Worm (Caenorhabditis elegans) whole organism, dauer: ENCODE measurements around the gene jmjd-1.1.
"Not testable (repeated sequence)": the region's sequence is repeated elsewhere in the genome, so short reads cannot be mapped to it uniquely, and the experiment has no call there.

Experiments
- unc-62 ChIP-seq: sonication (generic microtip); optimal IDR thresholded peaks from 2 replicates; lab custom pipeline; 2017; ENCODE audit warnings: missing biosample characterization, missing genetic modification reagents, missing genetic modification characterization

jmjd-1.1 gene

ce11 chrII:11806256-11806655, at the start of gene jmjd-1.1:
jmjd-1.1 (plus strand) TSS chrII:11806556.
- TF ChIP-seq unc-62 (GFP tag; lab: Kevin White, UChicago), result no peak

DNA sequence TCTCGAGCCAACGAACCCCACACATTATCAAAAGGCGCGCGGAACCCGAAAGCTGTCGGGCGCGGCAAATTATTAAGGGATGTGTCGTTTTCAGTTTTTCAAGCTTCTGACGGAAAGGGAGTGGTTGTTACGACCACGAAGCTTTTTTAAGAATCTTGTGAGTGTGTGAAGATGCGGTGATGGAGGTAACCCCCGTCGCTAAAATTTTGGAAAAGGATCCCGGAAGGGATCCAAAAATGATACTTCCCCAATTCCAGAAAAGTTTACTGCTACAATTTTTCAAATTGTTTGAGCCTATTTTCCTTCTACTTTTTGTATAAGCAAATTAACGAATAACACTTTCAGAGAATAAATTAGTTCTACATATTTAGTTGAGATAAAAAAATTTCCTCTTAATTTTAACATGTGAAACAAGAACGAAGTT, 49.7 kb upstream of the jmjd-1.1 start:
- no peak for TF ChIP-seq unc-62 (GFP tag; lab: Kevin White, UChicago)

DNA sequence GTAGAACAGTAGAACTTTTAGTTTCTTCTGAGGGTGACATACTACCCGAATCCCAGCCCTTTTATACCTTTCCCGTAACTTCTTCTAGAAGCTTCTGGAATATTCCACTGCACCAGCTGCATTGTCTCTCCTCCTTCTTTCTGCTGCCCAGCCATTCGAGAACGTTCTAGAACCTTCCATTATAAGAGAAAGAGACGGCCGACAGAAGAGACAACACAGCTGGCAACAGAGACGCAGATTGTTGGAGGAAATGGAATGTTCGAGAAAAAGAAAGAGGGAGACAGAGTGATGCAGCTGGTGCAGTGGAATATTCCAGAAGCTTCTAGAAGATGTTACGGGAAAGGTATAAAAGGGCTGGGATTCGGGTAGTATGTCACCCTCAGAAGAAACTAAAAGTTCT, 47.1 kb upstream of the jmjd-1.1 start, which contains the start of the genes F44E5.4 and F44E5.5:
Gene F44E5.4 (minus strand): TSS at position 35 of the 400 bp plus-strand sequence.
Gene F44E5.5 (plus strand): TSS at position 386 of the 400 bp plus-strand sequence.
- TF ChIP-seq unc-62 (GFP tag; lab: Kevin White, UChicago), result not testable (repeated sequence)

DNA sequence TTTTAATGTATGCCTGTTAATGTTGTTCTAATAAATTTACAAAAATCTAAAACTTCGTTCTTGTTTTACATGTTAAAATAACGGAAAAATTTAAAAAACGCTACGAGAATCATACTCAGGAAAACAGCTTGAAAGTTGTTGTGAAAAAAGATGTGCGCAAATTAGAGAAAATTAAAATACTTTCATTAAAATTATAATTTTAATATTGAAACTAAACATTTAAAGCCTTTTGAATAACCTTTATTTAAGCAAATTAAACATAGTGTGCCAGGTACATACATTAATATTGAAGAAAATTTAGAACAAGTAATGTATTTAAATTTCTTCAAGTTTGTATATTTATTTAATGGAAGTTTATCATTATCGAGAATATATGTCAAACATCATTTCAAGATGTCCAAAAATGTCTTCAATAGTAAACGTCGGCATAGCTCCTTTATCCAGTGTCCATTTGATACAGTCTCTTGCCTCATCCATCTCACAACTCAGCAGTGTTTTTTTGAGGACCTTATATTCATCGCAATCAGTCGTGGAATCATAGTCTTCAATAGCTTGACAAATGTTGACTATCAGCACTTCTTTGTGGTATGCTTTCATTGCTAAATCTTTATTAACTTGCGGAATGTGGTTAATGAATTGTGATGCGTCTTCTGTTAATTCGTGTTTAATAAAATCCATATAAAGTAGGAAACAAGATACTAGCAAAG, 44.4 kb upstream of the jmjd-1.1 start:
- TF ChIP-seq unc-62 (GFP tag; lab: Kevin White, UChicago), result no peak

ce11 chrII:11765506-11766152, 40.7 kb upstream of the jmjd-1.1 start:
- no peak for TF ChIP-seq unc-62 (GFP tag; lab: Kevin White, UChicago)

- TF ChIP-seq unc-62 (GFP tag; lab: Kevin White, UChicago), result no peak
Observed at ce11 chrII:11766472-11766871, 39.9 kb upstream of the jmjd-1.1 start, which contains the start of gene F44E5.2. F44E5.2 (plus strand) TSS chrII:11766772.

DNA sequence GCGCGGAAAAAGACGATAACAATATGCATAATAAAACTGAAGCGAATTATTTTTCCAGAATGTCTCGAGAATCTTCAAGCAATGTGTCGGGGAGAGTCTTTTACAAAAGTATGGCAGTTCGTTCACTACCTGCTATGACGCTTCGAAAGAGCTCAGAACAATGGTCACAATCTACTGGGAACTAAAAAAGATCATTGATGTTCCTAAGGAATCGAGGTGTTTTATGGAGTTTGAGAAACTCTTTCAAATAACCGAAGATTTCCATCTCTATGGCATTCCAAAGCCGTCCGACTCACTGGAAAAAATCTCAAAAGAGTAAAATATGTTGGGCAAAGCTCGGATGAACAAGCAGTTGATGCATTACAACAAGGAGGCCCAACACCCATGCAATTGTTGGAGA, 34.0 kb upstream of the jmjd-1.1 start, which contains the start of gene F44E5.15:
Gene F44E5.15 (plus strand): TSS at position 301 of the 400 bp plus-strand sequence.
- TF ChIP-seq unc-62 (GFP tag; lab: Kevin White, UChicago), result no peak

- no peak for TF ChIP-seq unc-62 (GFP tag; lab: Kevin White, UChicago)
Observed at ce11 chrII:11774218-11774617, 32.1 kb upstream of the jmjd-1.1 start, which contains the start of gene F44E5.1. F44E5.1 (minus strand) TSS chrII:11774559.

ce11 chrII:11777893-11778480, 28.4 kb upstream of the jmjd-1.1 start, which contains the start of the genes patr-1 and dna-2:
patr-1 (minus strand) TSS chrII:11777943.
dna-2 (plus strand) TSS chrII:11778430.
- no peak for TF ChIP-seq unc-62 (GFP tag; lab: Kevin White, UChicago)

DNA sequence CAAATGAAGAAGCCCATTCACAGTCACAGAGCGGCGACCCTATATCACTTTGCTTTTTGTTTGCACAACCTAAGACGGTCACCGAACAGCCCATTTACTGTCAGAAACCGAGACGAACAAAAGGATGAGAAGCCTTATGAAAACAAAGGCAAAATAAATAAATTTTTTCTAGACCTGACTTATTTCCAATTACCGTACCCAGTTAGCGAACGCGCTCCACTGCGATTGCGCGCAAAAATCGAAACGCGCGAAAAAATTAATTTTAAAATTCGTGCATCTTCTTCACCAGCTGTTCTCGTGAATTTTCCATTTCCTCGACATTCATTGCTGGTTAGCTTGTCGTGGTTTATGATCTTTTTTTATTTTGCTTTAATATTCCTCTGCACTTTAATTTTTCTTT, 23.9 kb upstream of the jmjd-1.1 start, which contains the start of gene F43G6.16:
Gene F43G6.16 (minus strand): TSS at position 141 of the 400 bp plus-strand sequence.
- no peak for TF ChIP-seq unc-62 (GFP tag; lab: Kevin White, UChicago)

DNA sequence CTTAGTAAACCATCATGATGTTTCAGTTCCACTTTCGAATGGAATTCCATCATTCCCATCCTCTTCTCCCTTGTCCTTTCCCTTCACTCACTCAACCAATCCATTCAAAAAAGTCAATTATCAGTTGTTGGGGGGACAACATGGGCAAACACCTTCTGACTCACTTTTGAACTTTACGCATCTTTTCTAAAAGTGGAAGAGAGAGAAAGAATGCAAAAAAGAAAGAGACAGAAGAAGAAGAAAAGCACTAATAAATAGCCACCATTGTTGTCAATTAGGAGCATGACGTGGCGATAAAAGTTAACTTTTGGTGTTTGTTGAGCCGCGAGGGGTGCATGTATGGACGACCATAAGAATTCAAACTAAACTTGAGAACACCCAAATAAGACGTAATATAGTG, 18.3 kb upstream of the jmjd-1.1 start:
- TF ChIP-seq unc-62 (GFP tag; lab: Kevin White, UChicago), result no peak

DNA sequence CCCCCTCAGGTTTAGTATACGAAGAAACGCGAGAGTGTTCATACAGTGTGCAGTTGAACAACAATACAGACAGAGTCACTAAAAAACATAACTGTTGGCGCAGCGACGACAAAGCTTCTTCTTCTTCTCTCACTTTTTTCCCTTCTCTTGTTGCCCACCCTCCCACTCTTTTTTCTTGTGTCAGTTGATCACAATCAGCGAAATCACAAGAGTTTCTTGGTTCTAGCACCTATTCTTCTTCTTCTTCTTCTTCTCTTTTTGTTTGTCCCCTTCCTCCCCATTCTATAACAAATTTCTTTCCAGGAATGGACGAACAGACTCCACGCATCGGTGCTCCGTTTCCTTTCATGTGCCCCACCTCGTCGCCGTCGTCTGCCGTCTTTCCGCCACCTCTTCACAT, 15.9 kb upstream of the jmjd-1.1 start, which contains the start of gene F43G6.4:
Gene F43G6.4 (plus strand): TSS at position 301 of the 400 bp plus-strand sequence.
- TF ChIP-seq unc-62 (GFP tag; lab: Kevin White, UChicago), result no peak

ce11 chrII:11794392-11794791, 12.0 kb upstream of the jmjd-1.1 start:
- no peak for TF ChIP-seq unc-62 (GFP tag; lab: Kevin White, UChicago)

ce11 chrII:11797194-11797593, 9.2 kb upstream of the jmjd-1.1 start:
- TF ChIP-seq unc-62 (GFP tag; lab: Kevin White, UChicago), result no peak

- TF ChIP-seq unc-62 (GFP tag; lab: Kevin White, UChicago), result no peak
Observed at ce11 chrII:11798737-11799136, 7.6 kb upstream of the jmjd-1.1 start, which contains the start of gene hda-5. hda-5 (plus strand) TSS chrII:11799037.

ce11 chrII:11802451-11802850, 3.9 kb upstream of the jmjd-1.1 start, which contains the start of gene F43G6.17:
F43G6.17 (plus strand) TSS chrII:11802751.
- no peak for TF ChIP-seq unc-62 (GFP tag; lab: Kevin White, UChicago)
